Worm (Caenorhabditis elegans) whole organism, midembryonic: ENCODE results near the gene H40L08.8.

Source experiments
- T22C8.4 ChIP-seq: fragments of 200-800 bp; sonication (Bioruptor generic); IDR thresholded peaks from 2 replicates; pipeline ENCODE4 v1.3.6; 2022; ENCODE audit warnings: missing genetic modification characterization, missing compliant biosample characterization
- cog-1 ChIP-seq: sonication (generic microtip); optimal IDR thresholded peaks from 2 replicates; lab custom pipeline; 2016; ENCODE audit warnings: missing genetic modification characterization, missing compliant biosample characterization
- flt-1 ChIP-seq: fragments of 200-800 bp; sonication (Bioruptor generic); IDR thresholded peaks from 2 replicates; pipeline ENCODE4 v1.3.6; 2022; ENCODE audit warnings: missing genetic modification characterization, missing compliant biosample characterization
- klf-2 ChIP-seq: fragments of 200-800 bp; sonication (Bioruptor generic); conservative IDR thresholded peaks from 2 replicates; pipeline ENCODE4 v1.3.6; 2022; ENCODE audit warnings: missing genetic modification reagents, missing genetic modification characterization, missing compliant biosample characterization
- med-1 ChIP-seq: sonication (generic microtip); optimal IDR thresholded peaks from 2 replicates; lab custom pipeline; 2017; ENCODE audit warnings: missing genetic modification characterization, mild to moderate bottlenecking, missing compliant biosample characterization, antibody characterized with exemption, missing genetic modification reagents; ENCODE audit not compliant: insufficient read depth
- ref-1 ChIP-seq: fragments of 200-800 bp; sonication (Bioruptor generic); conservative IDR thresholded peaks from 2 replicates; pipeline ENCODE4 v1.3.6; 2022; ENCODE audit warnings: missing genetic modification reagents, missing genetic modification characterization, missing compliant biosample characterization
- tab-1 ChIP-seq: fragments of 200-800 bp; sonication (Bioruptor generic); IDR thresholded peaks from 2 replicates; pipeline ENCODE4 v1.3.6; 2022; ENCODE audit warnings: missing genetic modification characterization, missing compliant biosample characterization
- ztf-23 ChIP-seq: fragments of 200-800 bp; sonication (Bioruptor generic); IDR thresholded peaks from 2 replicates; pipeline ENCODE4 v1.3.6; 2022; ENCODE audit warnings: missing genetic modification reagents, missing genetic modification characterization, missing compliant biosample characterization

DNA sequence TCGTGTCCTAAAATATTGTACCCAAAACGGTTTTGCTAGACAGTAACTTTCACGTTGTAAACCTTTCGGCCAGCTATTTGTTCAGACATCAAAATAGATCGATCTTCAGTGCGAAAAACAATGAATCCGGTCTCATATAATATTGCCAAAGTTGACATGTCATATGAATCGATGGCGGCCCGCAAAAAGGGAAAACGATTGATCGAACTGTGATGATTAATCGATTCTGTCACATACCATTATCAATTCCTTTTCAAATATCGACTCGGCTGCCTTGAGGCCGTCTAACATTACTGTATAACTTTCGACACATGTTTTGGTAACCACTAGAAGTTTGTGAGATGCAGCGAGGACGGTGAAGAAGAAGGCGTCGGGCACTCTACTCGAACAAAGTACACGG, 4.6 kb downstream of the H40L08.8 start:
- no peak for TF ChIP-seq tab-1
- TF ChIP-seq klf-2 (GFP tag; lab: Robert Waterston, UW) = no peak
- no peak for TF ChIP-seq cog-1 (tag; lab: Kevin White, UChicago)
- TF ChIP-seq ztf-23 (GFP tag; lab: Robert Waterston, UW) = no peak
- TF ChIP-seq T22C8.4 (GFP tag; lab: Robert Waterston, UW) = no peak
- no peak for TF ChIP-seq med-1 (GFP tag; lab: Kevin White, UChicago)
- TF ChIP-seq flt-1 (GFP tag; lab: Robert Waterston, UW) = no peak
- TF ChIP-seq ref-1 (GFP tag; lab: Robert Waterston, UW) = no peak
